Fruit fly (Drosophila melanogaster) whole organism, embryonic: ENCODE measurements around the gene Ca-Ma2d.

ENCODE experiments used
- Adf1 ChIP-seq: fragments of 200-800 bp; sonication (Bioruptor generic); IDR thresholded peaks from 2 replicates; pipeline ENCODE4 v1.3.6; 2022; ENCODE audit warnings: missing biosample characterization, missing genetic modification characterization
- Antp ChIP-seq: fragments of 200-800 bp; sonication (Bioruptor generic); optimal IDR thresholded peaks from 3 replicates; lab custom pipeline; 2016; ENCODE audit warnings: missing biosample characterization, missing genetic modification characterization
- Atf6 ChIP-seq: fragments of 200-800 bp; sonication (Bioruptor generic); IDR thresholded peaks from 2 replicates; pipeline ENCODE4 v1.3.6; 2022; ENCODE audit warnings: missing biosample characterization, missing genetic modification characterization
- CG10267 ChIP-seq: fragments of 200-800 bp; sonication (Bioruptor generic); optimal IDR thresholded peaks from 2 replicates; lab custom pipeline; 2018; ENCODE audit warnings: missing biosample characterization, mild to moderate bottlenecking, missing genetic modification characterization, moderate library complexity
- CG11504 ChIP-seq: fragments of 200-800 bp; sonication (Bioruptor generic); optimal IDR thresholded peaks from 3 replicates; lab custom pipeline; 2019; ENCODE audit warnings: missing biosample characterization, mild to moderate bottlenecking, missing genetic modification characterization, moderate library complexity
- CG11695 ChIP-seq: fragments of 200-800 bp; sonication (Bioruptor generic); IDR thresholded peaks from 3 replicates; pipeline ENCODE4 v1.3.6; 2022; ENCODE audit warnings: missing biosample characterization, missing genetic modification characterization
- CG12071 ChIP-seq: fragments of 200-800 bp; sonication (Bioruptor generic); optimal IDR thresholded peaks from 3 replicates; lab custom pipeline; 2018; ENCODE audit warnings: missing biosample characterization, mild to moderate bottlenecking, missing genetic modification characterization
- CG1832 ChIP-seq: fragments of 200-800 bp; sonication (Bioruptor generic); optimal IDR thresholded peaks from 2 replicates; lab custom pipeline; 2017; ENCODE audit warnings: missing biosample characterization, mild to moderate bottlenecking, missing genetic modification characterization, inconsistent platforms
- CG2199 ChIP-seq: fragments of 200-800 bp; sonication (Bioruptor generic); IDR thresholded peaks from 3 replicates; pipeline ENCODE4 v1.3.6; 2022; ENCODE audit warnings: missing biosample characterization, missing genetic modification characterization
- CG32772 ChIP-seq: fragments of 200-800 bp; sonication (Bioruptor generic); IDR thresholded peaks from 2 replicates; pipeline ENCODE4 v1.3.6; 2022; ENCODE audit warnings: missing biosample characterization, missing genetic modification characterization
- CG33213 ChIP-seq: fragments of 200-800 bp; sonication (Bioruptor generic); optimal IDR thresholded peaks from 3 replicates; lab custom pipeline; 2016; ENCODE audit warnings: missing biosample characterization, missing genetic modification characterization
- CG7786 ChIP-seq: fragments of 200-800 bp; sonication (Bioruptor generic); optimal IDR thresholded peaks from 2 replicates; lab custom pipeline; 2016; ENCODE audit warnings: missing biosample characterization, missing genetic modification characterization
- CrebB ChIP-seq: fragments of 200-800 bp; sonication (Bioruptor generic); optimal IDR thresholded peaks from 3 replicates; lab custom pipeline; 2018; ENCODE audit warnings: missing biosample characterization, mild to moderate bottlenecking, missing genetic modification characterization
- Dfd ChIP-seq, 2 experiments: fragments of >200 bp; optimal IDR thresholded peaks; 2 replicates each; lab custom pipeline; 2017; ENCODE audit warnings: missing biosample characterization in 2 of 2, missing genetic modification characterization in 2 of 2
- Dp ChIP-seq: fragments of 200-800 bp; sonication (Bioruptor generic); optimal IDR thresholded peaks from 2 replicates; lab custom pipeline; 2018; ENCODE audit warnings: missing biosample characterization, mild to moderate bottlenecking, missing genetic modification characterization, moderate library complexity
- E2f2 ChIP-seq: fragments of 200-800 bp; sonication (Bioruptor generic); IDR thresholded peaks from 2 replicates; pipeline ENCODE4 v1.3.6; 2022; ENCODE audit warnings: missing biosample characterization, missing genetic modification characterization
- HHEX ChIP-seq: fragments of 200-800 bp; sonication (Bioruptor generic); optimal IDR thresholded peaks from 3 replicates; lab custom pipeline; 2017; ENCODE audit warnings: missing biosample characterization, mild to moderate bottlenecking, missing genetic modification characterization, missing genetic modification reagents
- HLH3B ChIP-seq: fragments of 200-800 bp; sonication (Bioruptor generic); IDR thresholded peaks from 2 replicates; pipeline ENCODE4 v1.3.6; 2022; ENCODE audit warnings: missing biosample characterization, missing genetic modification characterization
- Lpt ChIP-seq: fragments of >200 bp; optimal IDR thresholded peaks from 2 replicates; lab custom pipeline; 2018; ENCODE audit warnings: missing biosample characterization, missing genetic modification characterization
- MBD-R2 ChIP-seq: fragments of 200-800 bp; sonication (Bioruptor generic); IDR thresholded peaks from 2 replicates; pipeline ENCODE4 v1.3.6; 2022; ENCODE audit warnings: missing biosample characterization, missing genetic modification characterization
- Oli ChIP-seq: fragments of 200-800 bp; sonication (Bioruptor generic); optimal IDR thresholded peaks from 2 replicates; lab custom pipeline; 2018; ENCODE audit warnings: missing biosample characterization, mild to moderate bottlenecking, missing genetic modification characterization, moderate library complexity
- PHDP ChIP-seq: fragments of 200-800 bp; sonication (Bioruptor generic); optimal IDR thresholded peaks from 3 replicates; lab custom pipeline; 2018; ENCODE audit warnings: missing biosample characterization, mild to moderate bottlenecking, missing genetic modification characterization, moderate library complexity
- Sry-β ChIP-seq: fragments of 200-800 bp; sonication (Bioruptor generic); optimal IDR thresholded peaks from 2 replicates; lab custom pipeline; 2018; ENCODE audit warnings: missing biosample characterization, mild to moderate bottlenecking, missing genetic modification characterization, moderate library complexity
- Stat92E ChIP-seq, 3 experiments: fragments of >200 bp in 2 of 3; fragments of 200-800 bp in 1 of 3; sonication (Bioruptor generic) in 1 of 3; optimal IDR thresholded peaks; 2 replicates each; lab custom pipeline; 2017 to 2019; ENCODE audit warnings: missing biosample characterization in 3 of 3, missing genetic modification characterization in 3 of 3, mild to moderate bottlenecking in 1 of 3, moderate library complexity in 1 of 3
- TFAM ChIP-seq: fragments of 200-800 bp; sonication (Bioruptor generic); optimal IDR thresholded peaks from 2 replicates; lab custom pipeline; 2017; ENCODE audit warnings: missing biosample characterization, missing genetic modification characterization, inconsistent platforms
- Vsx1 ChIP-seq: fragments of 200-800 bp; sonication (Bioruptor generic); optimal IDR thresholded peaks from 2 replicates; lab custom pipeline; 2017; ENCODE audit warnings: missing biosample characterization, mild to moderate bottlenecking, missing genetic modification characterization, missing genetic modification reagents
- chm ChIP-seq: fragments of 200-800 bp; sonication (Bioruptor generic); IDR thresholded peaks from 2 replicates; pipeline ENCODE4 v1.3.6; 2022; ENCODE audit warnings: missing biosample characterization, missing genetic modification characterization
- dpn ChIP-seq, 2 experiments: fragments of 200-800 bp; sonication (Bioruptor generic); optimal IDR thresholded peaks; 3 replicates each; lab custom pipeline; 2016; ENCODE audit warnings: missing biosample characterization in 2 of 2, missing genetic modification characterization in 2 of 2
- grn ChIP-seq: fragments of 200-800 bp; sonication (Bioruptor generic); optimal IDR thresholded peaks from 3 replicates; lab custom pipeline; 2017; ENCODE audit warnings: missing biosample characterization, missing genetic modification characterization
- hth ChIP-seq: fragments of >200 bp; optimal IDR thresholded peaks from 2 replicates; lab custom pipeline; 2017; ENCODE audit warnings: inconsistent platforms
- insv ChIP-seq, 2 experiments: fragments of 200-800 bp; sonication (Bioruptor generic); optimal IDR thresholded peaks; 3 replicates each; lab custom pipeline; 2016 to 2018; ENCODE audit warnings: missing biosample characterization in 2 of 2, missing genetic modification characterization in 2 of 2
- jigr1 ChIP-seq: fragments of 200-800 bp; sonication (Bioruptor generic); IDR thresholded peaks from 3 replicates; pipeline ENCODE4 v1.3.6; 2022; ENCODE audit warnings: missing biosample characterization, missing genetic modification characterization
- lola ChIP-seq, 3 experiments: fragments of >200 bp in 2 of 3; fragments of 200-800 bp in 1 of 3; sonication (Bioruptor generic) in 1 of 3; optimal IDR thresholded peaks; 2 replicates each; lab custom pipeline; 2017 to 2019; ENCODE audit warnings: missing biosample characterization in 3 of 3, missing genetic modification characterization in 3 of 3, mild to moderate bottlenecking in 1 of 3, moderate library complexity in 1 of 3
- maf-S ChIP-seq: fragments of 200-800 bp; sonication (Bioruptor generic); optimal IDR thresholded peaks from 2 replicates; lab custom pipeline; 2016; ENCODE audit warnings: missing biosample characterization, missing genetic modification characterization
- mam ChIP-seq: fragments of 200-800 bp; sonication (Bioruptor generic); optimal IDR thresholded peaks from 3 replicates; lab custom pipeline; 2016; ENCODE audit warnings: missing biosample characterization, missing genetic modification characterization
- mld ChIP-seq: fragments of 200-800 bp; sonication (Bioruptor generic); IDR thresholded peaks from 3 replicates; pipeline ENCODE4 v1.3.6; 2022; ENCODE audit warnings: missing biosample characterization, missing genetic modification characterization; ENCODE audit not compliant: partially characterized antibody
- pan ChIP-seq, 4 experiments: fragments of >200 bp in 3 of 4; fragments of 200-800 bp in 1 of 4; sonication (Bioruptor generic) in 1 of 4; optimal IDR thresholded peaks in 3 of 4; IDR thresholded peaks in 1 of 4; 2 replicates each; pipeline versions ENCODE4 v1.3.6 to Lab custom; 2017 to 2022; ENCODE audit warnings: missing biosample characterization in 2 of 4, missing genetic modification characterization in 2 of 4, mixed read lengths in 1 of 4
- pb ChIP-seq: fragments of 200-800 bp; sonication (Bioruptor generic); optimal IDR thresholded peaks from 3 replicates; lab custom pipeline; 2016; ENCODE audit warnings: missing biosample characterization, missing genetic modification characterization
- pfk ChIP-seq: fragments of 200-800 bp; sonication (Bioruptor generic); optimal IDR thresholded peaks from 2 replicates; lab custom pipeline; 2018; ENCODE audit warnings: missing biosample characterization, mild to moderate bottlenecking, missing genetic modification characterization, moderate library complexity
- prd ChIP-seq, 3 experiments: fragments of >200 bp in 2 of 3; fragments of 200-800 bp in 1 of 3; sonication (Bioruptor generic) in 1 of 3; optimal IDR thresholded peaks in 2 of 3; IDR thresholded peaks in 1 of 3; 2 replicates in 2 of 3; 3 replicates in 1 of 3; pipeline versions ENCODE4 v1.3.6 to Lab custom; 2017 to 2022; ENCODE audit warnings: missing biosample characterization in 1 of 3, missing genetic modification characterization in 1 of 3
- sc ChIP-seq, 3 experiments: fragments of >200 bp in 2 of 3; fragments of 200-800 bp in 1 of 3; sonication (Bioruptor generic) in 1 of 3; optimal IDR thresholded peaks; 2 replicates in 2 of 3; 3 replicates in 1 of 3; lab custom pipeline; 2017; ENCODE audit warnings: mild to moderate bottlenecking in 1 of 3, missing biosample characterization in 1 of 3, missing genetic modification characterization in 1 of 3, missing genetic modification reagents in 1 of 3
- stc ChIP-seq: fragments of 200-800 bp; sonication (Bioruptor generic); IDR thresholded peaks from 2 replicates; pipeline ENCODE4 v1.3.6; 2022; ENCODE audit warnings: missing biosample characterization, missing genetic modification characterization
- stwl ChIP-seq: fragments of 200-800 bp; sonication (Bioruptor generic); optimal IDR thresholded peaks from 3 replicates; lab custom pipeline; 2018; ENCODE audit warnings: missing biosample characterization, mild to moderate bottlenecking, missing genetic modification characterization, moderate library complexity
- tup ChIP-seq: fragments of 200-800 bp; sonication (Bioruptor generic); optimal IDR thresholded peaks from 2 replicates; lab custom pipeline; 2016; ENCODE audit warnings: missing biosample characterization, mild to moderate bottlenecking, missing genetic modification characterization, moderate library complexity
- tx ChIP-seq: fragments of 200-800 bp; sonication (Bioruptor generic); optimal IDR thresholded peaks from 2 replicates; lab custom pipeline; 2016; ENCODE audit warnings: missing biosample characterization, missing genetic modification characterization
- unpg ChIP-seq: fragments of 200-800 bp; sonication (Bioruptor generic); optimal IDR thresholded peaks from 3 replicates; lab custom pipeline; 2018; ENCODE audit warnings: missing biosample characterization, mild to moderate bottlenecking, missing genetic modification characterization, moderate library complexity
- zfh2 ChIP-seq: fragments of 200-800 bp; sonication (Bioruptor generic); optimal IDR thresholded peaks from 2 replicates; lab custom pipeline; 2016; ENCODE audit warnings: missing biosample characterization, missing genetic modification characterization

The Ca-Ma2d gene

dm6 chr2L:16269232-16270134 lies 38.2 kb downstream of the Ca-Ma2d start (continued):
- TF ChIP-seq prd (optimal IDR thresholded peaks at IDR 0.05; lab: Kevin White, UChicago) (no peak), prd (GFP tag; IDR thresholded peaks at IDR 0.05; lab: Robert Waterston, UW) (no peak), Vsx1 (GFP tag; lab: Kevin White, UChicago) (peak; percentile 85), pfk (GFP tag; lab: Kevin White, UChicago) (peak; percentile 100), Oli (tag; lab: Kevin White, UChicago) (peak; percentile 0), CG12071 (peak; percentile 92), stc (GFP tag; lab: Robert Waterston, UW) (no peak), PHDP (peak; percentile 76), CG2199 (no peak), jigr1 (GFP tag; lab: Robert Waterston, UW) (no peak), HLH3B (no peak), CrebB (tag; lab: Kevin White, UChicago) (peak; percentile 94), CG33213 (GFP tag; lab: Kevin White, UChicago) (peak; percentile 22), Atf6 (no peak), insv (GFP tag; optimal IDR thresholded peaks at IDR 0.05; lab: Kevin White, UChicago) (peak; percentile 99 to 100), HHEX (GFP tag; lab: Kevin White, UChicago) (peak; percentile 93), Stat92E (GFP tag; optimal IDR thresholded peaks at IDR 0.05; lab: Kevin White, UChicago) (no peak), Sry-β (peak; percentile 52), Antp (GFP tag; lab: Kevin White, UChicago) (no peak), maf-S (GFP tag; lab: Kevin White, UChicago) (no peak), lola (GFP tag; optimal IDR thresholded peaks at IDR 0.05; lab: Kevin White, UChicago) (no peak), grn (GFP tag; lab: Kevin White, UChicago) (peak; percentile 38), CG32772 (GFP tag; lab: Robert Waterston, UW) (no peak), tx (GFP tag; lab: Kevin White, UChicago) (no peak), tup (GFP tag; lab: Kevin White, UChicago) (no peak), sc (optimal IDR thresholded peaks at IDR 0.05; lab: Kevin White, UChicago) (no peak), sc (GFP tag; optimal IDR thresholded peaks at IDR 0.05; lab: Kevin White, UChicago) (peak; percentile 42), TFAM (GFP tag; lab: Kevin White, UChicago) (peak; percentile 38), CG7786 (no peak), pb (peak; percentile 72), CG11504 (tag; lab: Kevin White, UChicago) (peak; percentile 100), pan (optimal IDR thresholded peaks at IDR 0.05; lab: Kevin White, UChicago) (no peak), pan (GFP tag; optimal IDR thresholded peaks at IDR 0.05 in 1 of 2, IDR thresholded peaks at IDR 0.05 in 1 of 2) (no peak), MBD-R2 (GFP tag; lab: Robert Waterston, UW) (no peak), mam (GFP tag; lab: Kevin White, UChicago) (no peak), chm (GFP tag; lab: Robert Waterston, UW) (no peak), CG1832 (GFP tag; lab: Kevin White, UChicago) (peak; percentile 79), unpg (GFP tag; lab: Kevin White, UChicago) (peak; percentile 71), CG11695 (GFP tag; lab: Robert Waterston, UW) (no peak), E2f2 (GFP tag; lab: Robert Waterston, UW) (no peak), CG10267 (tag; lab: Kevin White, UChicago) (peak; percentile 64), Lpt (no peak), hth (lab: Kevin White, UChicago) (no peak), stwl (tag; lab: Kevin White, UChicago) (no peak), Adf1 (GFP tag; lab: Robert Waterston, UW) (no peak), mld (GFP tag; lab: Robert Waterston, UW) (no peak), dpn (GFP tag; optimal IDR thresholded peaks at IDR 0.05; lab: Kevin White, UChicago) (no peak), zfh2 (no peak), Dfd (GFP tag; optimal IDR thresholded peaks at IDR 0.05; lab: Kevin White, UChicago) (no peak), Dp (GFP tag; lab: Kevin White, UChicago) (peak; percentile 24)
